Fruit fly (Drosophila melanogaster) S2 (cell line): Measurements from ENCODE around the gene Exo70.

Source experiments
- CG8478 ChIP-seq: fragments of >200 bp; optimal IDR thresholded peaks from 2 replicates; lab custom pipeline; 2018
- CTCF ChIP-seq, 2 experiments: fragments of >200 bp; optimal IDR thresholded peaks; 2 replicates each; lab custom pipeline; 2018

dm6 chr3L:8369456-8369855 is 42.2 kb upstream of the Exo70 start:
- no peak for TF ChIP-seq CTCF (optimal IDR thresholded peaks at IDR 0.05; lab: Kevin White, UChicago)
- no peak for TF ChIP-seq CG8478 (lab: Kevin White, UChicago)
